Fruit fly (Drosophila melanogaster) whole organism, pupa: Measurements from ENCODE around the gene CG31109.

Experiments used
- CG10348 ChIP-seq: fragments of 200-800 bp; sonication (Bioruptor generic); IDR thresholded peaks from 2 replicates; pipeline ENCODE4 v1.3.6; 2022; ENCODE audit warnings: missing biosample characterization, missing genetic modification characterization
- CG12605 ChIP-seq: fragments of 200-800 bp; sonication (Bioruptor generic); IDR thresholded peaks from 2 replicates; pipeline ENCODE4 v1.3.6; 2022; ENCODE audit warnings: missing biosample characterization, missing genetic modification characterization
- CG13204 ChIP-seq: fragments of 200-800 bp; sonication (Bioruptor generic); optimal IDR thresholded peaks from 2 replicates; lab custom pipeline; 2018; ENCODE audit warnings: missing biosample characterization, mild to moderate bottlenecking, missing genetic modification characterization, moderate library complexity
- CG14655 ChIP-seq: fragments of 200-800 bp; sonication (Bioruptor generic); optimal IDR thresholded peaks from 3 replicates; lab custom pipeline; 2017; ENCODE audit warnings: mild to moderate bottlenecking, missing biosample characterization, missing genetic modification reagents, missing genetic modification characterization
- CG15710 ChIP-seq: fragments of 200-800 bp; sonication (Bioruptor generic); optimal IDR thresholded peaks from 2 replicates; lab custom pipeline; 2018; ENCODE audit warnings: missing biosample characterization, mild to moderate bottlenecking, missing genetic modification characterization, moderate library complexity
- CG17806 ChIP-seq: fragments of 200-800 bp; sonication (Bioruptor generic); optimal IDR thresholded peaks from 2 replicates; lab custom pipeline; 2018; ENCODE audit warnings: missing biosample characterization, mild to moderate bottlenecking, missing genetic modification characterization, moderate library complexity
- CG32121 ChIP-seq: fragments of 200-800 bp; sonication (Bioruptor generic); IDR thresholded peaks from 2 replicates; pipeline ENCODE4 v1.3.6; 2022; ENCODE audit warnings: missing biosample characterization, missing genetic modification characterization
- CG34367 ChIP-seq: fragments of 200-800 bp; sonication (Bioruptor generic); optimal IDR thresholded peaks from 2 replicates; lab custom pipeline; 2018; ENCODE audit warnings: missing biosample characterization, mild to moderate bottlenecking, missing genetic modification characterization
- CG4496 ChIP-seq: fragments of 200-800 bp; sonication (Bioruptor generic); IDR thresholded peaks from 3 replicates; pipeline ENCODE4 v1.3.6; 2022; ENCODE audit warnings: missing biosample characterization, missing genetic modification characterization
- CG8159 ChIP-seq: fragments of 200-800 bp; sonication (Bioruptor generic); optimal IDR thresholded peaks from 3 replicates; lab custom pipeline; 2018; ENCODE audit warnings: missing biosample characterization, mild to moderate bottlenecking, missing genetic modification characterization, moderate library complexity
- CG8301 ChIP-seq: fragments of 200-800 bp; sonication (Bioruptor generic); optimal IDR thresholded peaks from 2 replicates; lab custom pipeline; 2018; ENCODE audit warnings: missing biosample characterization, mild to moderate bottlenecking, missing genetic modification characterization
- CG9948 ChIP-seq: fragments of 200-800 bp; sonication (Bioruptor generic); optimal IDR thresholded peaks from 2 replicates; lab custom pipeline; 2018; ENCODE audit warnings: missing biosample characterization, mild to moderate bottlenecking, missing genetic modification characterization, moderate library complexity
- D1 ChIP-seq: fragments of 200-800 bp; sonication (Bioruptor generic); optimal IDR thresholded peaks from 2 replicates; lab custom pipeline; 2018; ENCODE audit warnings: missing biosample characterization, mild to moderate bottlenecking, missing genetic modification characterization, moderate library complexity
- EcR ChIP-seq: fragments of 200-800 bp; sonication (Bioruptor generic); optimal IDR thresholded peaks from 3 replicates; lab custom pipeline; 2019; ENCODE audit warnings: missing biosample characterization, missing genetic modification characterization, mild to moderate bottlenecking, moderate library complexity, missing genetic modification reagents
- Ets98B ChIP-seq: fragments of 200-800 bp; sonication (Bioruptor generic); IDR thresholded peaks from 2 replicates; pipeline ENCODE4 v1.3.6; 2022; ENCODE audit warnings: missing biosample characterization, missing genetic modification characterization
- Pif1A ChIP-seq: fragments of 200-800 bp; sonication (Bioruptor generic); optimal IDR thresholded peaks from 3 replicates; lab custom pipeline; 2016; ENCODE audit warnings: missing biosample characterization, missing genetic modification characterization
- Pif1B ChIP-seq: fragments of 200-800 bp; sonication (Bioruptor generic); optimal IDR thresholded peaks from 3 replicates; lab custom pipeline; 2016; ENCODE audit warnings: missing biosample characterization, missing genetic modification characterization
- Snoo ChIP-seq: fragments of 200-800 bp; sonication (Bioruptor generic); optimal IDR thresholded peaks from 3 replicates; lab custom pipeline; 2017; ENCODE audit warnings: missing biosample characterization, mild to moderate bottlenecking, missing genetic modification characterization, inconsistent platforms
- fd96Ca ChIP-seq: fragments of 200-800 bp; sonication (Bioruptor generic); IDR thresholded peaks from 3 replicates; pipeline ENCODE4 v1.3.6; 2022; ENCODE audit warnings: missing biosample characterization, missing genetic modification characterization
- gl ChIP-seq: fragments of 200-800 bp; sonication (Bioruptor generic); optimal IDR thresholded peaks from 2 replicates; lab custom pipeline; 2018; ENCODE audit warnings: missing biosample characterization, mild to moderate bottlenecking, missing genetic modification characterization
- rn ChIP-seq: fragments of 200-800 bp; sonication (Bioruptor generic); IDR thresholded peaks from 2 replicates; pipeline ENCODE4 v1.3.6; 2022; ENCODE audit warnings: missing biosample characterization, missing genetic modification characterization

CG31109 gene

DNA sequence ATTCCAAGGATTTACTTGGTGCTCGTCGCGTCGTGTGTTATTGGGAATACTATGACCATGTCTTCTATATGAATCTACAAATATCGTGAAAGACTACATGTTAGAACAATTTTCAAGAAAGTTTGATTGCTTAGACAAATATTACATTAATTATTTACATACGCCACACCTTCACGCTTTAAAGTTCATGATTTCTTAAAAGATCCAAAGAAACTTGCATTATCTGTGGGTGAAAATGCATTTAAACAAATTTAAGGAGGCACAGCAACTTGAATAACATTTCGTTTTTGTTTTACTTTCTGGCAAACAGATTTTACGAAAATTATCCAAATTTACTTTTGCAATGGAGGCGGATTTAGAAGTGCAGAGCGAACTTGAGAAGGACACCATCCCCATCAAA lies 17.8 kb downstream of the CG31109 start, which contains the start of gene CG31115:
Gene CG31115, plus strand, starts transcription at position 301 of the 400 bp plus-strand sequence.
- TF ChIP-seq CG15710 (tag; lab: Kevin White, UChicago) = no peak
- no peak for TF ChIP-seq EcR (GFP tag; lab: Kevin White, UChicago)
- TF ChIP-seq CG4496 (GFP tag; lab: Robert Waterston, UW) = no peak
- TF ChIP-seq CG9948 (tag; lab: Kevin White, UChicago) = no peak

DNA sequence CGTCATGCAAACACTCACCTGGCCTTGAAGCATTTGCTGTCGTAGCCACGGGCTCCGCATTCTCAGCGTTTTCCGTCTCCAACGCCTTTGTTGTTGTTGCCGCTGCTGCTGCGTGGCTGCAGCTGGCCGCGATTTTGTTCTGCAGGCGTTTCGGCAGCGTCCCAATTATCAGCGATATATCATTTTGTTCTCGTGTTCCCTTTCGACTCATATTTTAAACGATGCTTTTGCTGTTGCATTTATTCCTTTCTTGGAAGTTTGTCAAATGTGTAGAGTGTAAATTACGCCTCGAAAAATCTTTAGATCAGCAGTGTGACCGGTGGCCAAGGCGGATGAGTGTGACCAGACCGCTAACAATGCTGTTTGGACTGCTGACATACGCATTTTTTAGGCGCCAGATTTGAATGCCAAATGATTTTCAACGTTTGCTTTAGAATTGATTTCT lies 21.3 kb downstream of the CG31109 start, which contains the start of gene Smg6:
Gene Smg6, minus strand, starts transcription at position 324 of the 445 bp plus-strand sequence.
- TF ChIP-seq CG8159 (no peak), CG9948 (tag; lab: Kevin White, UChicago) (no peak), CG15710 (tag; lab: Kevin White, UChicago) (no peak), CG12605 (GFP tag; lab: Robert Waterston, UW) (no peak), EcR (GFP tag; lab: Kevin White, UChicago) (no peak), CG32121 (GFP tag; lab: Robert Waterston, UW) (no peak), Ets98B (no peak), CG14655 (no peak), CG13204 (no peak), fd96Ca (GFP tag; lab: Robert Waterston, UW) (no peak), Pif1B (GFP tag; lab: Kevin White, UChicago) (no peak)

DNA sequence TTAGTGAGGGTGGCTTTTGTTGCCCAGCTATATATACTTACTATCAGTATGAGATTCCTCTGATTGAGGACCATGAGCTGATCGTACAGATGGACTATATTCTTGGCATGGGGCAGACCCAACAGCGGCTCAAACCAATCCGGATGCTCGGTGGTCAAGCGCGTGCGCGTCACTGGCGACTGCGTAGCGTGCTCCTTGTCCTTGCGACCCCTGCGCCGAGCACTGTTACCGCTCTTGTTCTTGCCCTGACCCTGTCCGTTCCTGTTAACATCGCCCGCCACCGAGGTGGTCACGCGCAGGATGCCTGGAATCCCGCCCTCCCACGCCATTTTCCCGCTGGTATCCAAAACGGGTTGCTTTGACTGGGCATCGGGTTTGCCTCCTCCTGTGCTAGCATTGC lies 21.8 kb downstream of the CG31109 start:
- TF ChIP-seq CG17806 (tag; lab: Kevin White, UChicago) (no peak), CG14655 (no peak), rn (GFP tag; lab: Robert Waterston, UW) (no peak)

DNA sequence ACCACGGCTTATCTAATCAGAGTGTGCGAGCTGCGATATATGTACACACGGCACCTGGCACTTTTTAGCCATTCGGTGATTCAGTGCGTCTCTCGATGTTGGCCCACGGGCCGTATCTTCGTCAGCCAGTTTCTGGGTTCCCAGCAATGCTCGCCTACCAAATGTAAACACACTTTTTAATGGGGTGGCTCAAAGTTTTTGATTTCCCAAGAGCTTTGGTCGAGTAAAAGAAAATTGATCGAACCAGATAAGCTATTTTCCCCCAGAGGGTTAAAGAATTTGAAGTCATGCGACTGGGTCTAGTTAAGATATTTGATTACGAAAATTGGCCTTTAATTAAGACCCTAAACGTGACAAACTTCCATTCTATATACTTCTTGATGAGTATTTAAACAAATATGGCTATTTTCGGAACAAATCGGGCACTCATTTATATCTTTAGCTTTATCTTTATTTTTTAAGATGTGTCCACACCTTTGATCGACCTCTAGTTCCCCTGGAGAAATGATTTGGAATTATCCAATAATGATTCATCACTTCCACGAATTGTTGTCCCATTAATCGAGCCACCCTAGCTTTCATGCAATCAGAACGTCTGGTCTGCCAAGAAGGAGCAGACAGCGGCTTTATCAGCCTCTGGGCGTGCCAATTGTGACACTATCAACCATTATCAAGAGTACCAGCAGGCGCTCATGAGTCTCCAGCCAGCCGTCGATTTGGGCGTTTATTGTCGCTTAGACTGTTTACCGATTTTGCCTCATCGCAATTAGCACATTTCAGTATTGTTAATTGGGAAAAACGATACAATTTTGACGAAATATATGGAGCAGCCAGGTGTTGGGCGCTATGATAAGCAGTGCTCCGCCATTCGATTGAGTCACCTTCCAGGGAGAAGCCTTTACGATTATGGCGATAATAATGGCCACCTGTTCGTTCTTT lies 26.9 kb downstream of the CG31109 start:
- TF ChIP-seq CG15710 (tag; lab: Kevin White, UChicago) (peak; percentile 36), CG9948 (tag; lab: Kevin White, UChicago) (peak; percentile 25), CG32121 (GFP tag; lab: Robert Waterston, UW) (0 out of 2 replicates have a peak, but pooled peaks have one; percentile 28), Ets98B (no peak), CG17806 (tag; lab: Kevin White, UChicago) (peak; percentile 18), fd96Ca (GFP tag; lab: Robert Waterston, UW) (0 out of 3 replicates have a peak, but pooled peaks have one; percentile 35), CG4496 (GFP tag; lab: Robert Waterston, UW) (no peak), D1 (tag; lab: Kevin White, UChicago) (no peak), Snoo (peak; percentile 55)

DNA sequence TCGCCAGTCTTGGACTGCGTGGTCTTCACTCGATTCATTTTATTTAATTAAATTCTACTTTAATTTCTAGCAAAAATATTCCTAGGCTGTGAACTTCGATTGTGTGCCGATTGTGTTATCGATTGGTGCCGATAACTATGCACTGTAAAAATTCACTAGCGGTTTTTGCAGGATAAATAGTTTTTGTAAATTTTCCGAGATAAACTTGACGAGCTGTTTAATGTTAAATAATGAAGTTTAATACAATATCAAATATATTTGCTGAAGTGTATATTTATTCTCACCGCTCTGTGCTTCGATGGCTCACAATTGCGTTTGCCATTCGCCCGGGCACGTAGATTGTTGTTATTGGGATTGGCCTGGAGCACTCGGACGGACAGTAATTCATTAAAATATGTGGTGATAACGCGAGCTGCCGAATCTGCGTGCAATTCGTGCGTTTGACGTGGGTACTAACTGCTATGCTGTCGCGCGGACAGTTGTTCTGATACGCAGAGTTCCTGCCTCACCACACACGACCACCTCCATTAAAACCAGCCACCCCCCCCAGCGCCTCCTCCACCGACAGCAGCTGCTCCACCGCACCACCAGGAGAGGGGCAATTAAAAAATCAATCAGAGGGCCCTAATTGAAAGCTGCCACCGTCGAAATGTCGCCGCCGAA lies 29.4 kb downstream of the CG31109 start, which contains the start of the genes EMC6 and Hr96:
Gene EMC6, minus strand, starts transcription at position 123 of the 663 bp plus-strand sequence.
Gene Hr96, plus strand, starts transcription at position 341 of the 663 bp plus-strand sequence.
- no peak for TF ChIP-seq D1 (tag; lab: Kevin White, UChicago)
- TF ChIP-seq CG32121 (GFP tag; lab: Robert Waterston, UW) = peak; percentile 91
- TF ChIP-seq CG13204 = no peak
- TF ChIP-seq CG14655 = no peak
- no peak for TF ChIP-seq Pif1A (GFP tag; lab: Kevin White, UChicago)
- peak; percentile 18 for TF ChIP-seq EcR (GFP tag; lab: Kevin White, UChicago)
- peak; percentile 69; the same call in 1 of the 2 replicates for TF ChIP-seq CG12605 (GFP tag; lab: Robert Waterston, UW)
- peak; percentile 89 for TF ChIP-seq Pif1B (GFP tag; lab: Kevin White, UChicago)
- TF ChIP-seq CG34367 (tag; lab: Kevin White, UChicago) = peak; percentile 84
- peak; percentile 76 for TF ChIP-seq gl (tag; lab: Kevin White, UChicago)
- peak; percentile 91 for TF ChIP-seq Snoo
- TF ChIP-seq Ets98B = peak; percentile 94
- TF ChIP-seq CG17806 (tag; lab: Kevin White, UChicago) = peak; percentile 86
- peak; percentile 96 for TF ChIP-seq CG4496 (GFP tag; lab: Robert Waterston, UW)
- TF ChIP-seq CG9948 (tag; lab: Kevin White, UChicago) = peak; percentile 84
- TF ChIP-seq CG10348 (GFP tag; lab: Robert Waterston, UW) = 0 out of 2 replicates have a peak, but pooled peaks have one; percentile 28
- TF ChIP-seq CG15710 (tag; lab: Kevin White, UChicago) = peak; percentile 87
- peak; percentile 93 for TF ChIP-seq fd96Ca (GFP tag; lab: Robert Waterston, UW)
- peak; percentile 85 for TF ChIP-seq rn (GFP tag; lab: Robert Waterston, UW)
- peak; percentile 86 for TF ChIP-seq CG8301
- peak; percentile 88 for TF ChIP-seq CG8159
- TF ChIP-seq, all 21 proteins: peak for 17

DNA sequence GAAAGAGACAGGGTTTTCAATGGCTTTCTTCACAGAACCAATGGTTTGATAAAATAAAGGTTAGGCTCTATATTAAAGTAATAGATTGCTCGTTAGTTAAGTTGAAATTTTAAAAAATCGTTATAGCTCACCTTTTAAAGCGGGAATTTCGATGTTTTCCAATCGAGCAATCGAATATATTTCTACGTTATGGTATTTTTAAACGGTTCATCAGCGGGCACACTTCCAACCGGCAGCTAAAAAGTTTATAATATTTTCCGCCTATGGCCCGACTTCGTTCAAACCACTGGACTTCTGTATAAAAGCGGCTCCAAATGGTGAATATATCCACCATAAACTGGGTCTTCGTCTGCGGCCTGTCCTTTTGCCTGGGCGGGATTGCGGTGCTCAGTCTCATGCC lies 31.4 kb downstream of the CG31109 start, which contains the start of gene beta4GalT7:
Gene beta4GalT7, plus strand, starts transcription at position 201 of the 400 bp plus-strand sequence.
- no peak for TF ChIP-seq CG8301
- TF ChIP-seq CG13204 = no peak
- no peak for TF ChIP-seq Pif1B (GFP tag; lab: Kevin White, UChicago)
- no peak for TF ChIP-seq Ets98B
- no peak for TF ChIP-seq CG34367 (tag; lab: Kevin White, UChicago)
- TF ChIP-seq CG15710 (tag; lab: Kevin White, UChicago) = no peak
- TF ChIP-seq CG10348 (GFP tag; lab: Robert Waterston, UW) = no peak
- TF ChIP-seq CG14655 = no peak
- TF ChIP-seq Pif1A (GFP tag; lab: Kevin White, UChicago) = no peak
- TF ChIP-seq CG4496 (GFP tag; lab: Robert Waterston, UW) = no peak
- no peak for TF ChIP-seq CG12605 (GFP tag; lab: Robert Waterston, UW)
- TF ChIP-seq rn (GFP tag; lab: Robert Waterston, UW) = no peak
- TF ChIP-seq CG32121 (GFP tag; lab: Robert Waterston, UW) = no peak
- TF ChIP-seq CG9948 (tag; lab: Kevin White, UChicago) = no peak
- TF ChIP-seq EcR (GFP tag; lab: Kevin White, UChicago) = no peak
- TF ChIP-seq Snoo = no peak
- no peak for TF ChIP-seq CG8159
- no peak for TF ChIP-seq fd96Ca (GFP tag; lab: Robert Waterston, UW)
